Worm (Caenorhabditis elegans) whole organism, L4 larva: ENCODE data around the gene F54H12.8.

ENCODE experiments used
- ceh-32 ChIP-seq: sonication (generic microtip); optimal IDR thresholded peaks from 2 replicates; lab custom pipeline; 2016; ENCODE audit warnings: mild to moderate bottlenecking, missing genetic modification characterization, missing compliant biosample characterization; ENCODE audit not compliant: poor library complexity
- nhr-237 ChIP-seq: sonication (generic microtip); optimal IDR thresholded peaks from 2 replicates; lab custom pipeline; 2017; ENCODE audit warnings: missing biosample characterization, missing genetic modification characterization
- nhr-28 ChIP-seq: fragments of 150-350 bp; optimal IDR thresholded peaks from 2 replicates; lab custom pipeline; 2014; ENCODE audit warnings: missing biosample characterization, missing genetic modification characterization

DNA sequence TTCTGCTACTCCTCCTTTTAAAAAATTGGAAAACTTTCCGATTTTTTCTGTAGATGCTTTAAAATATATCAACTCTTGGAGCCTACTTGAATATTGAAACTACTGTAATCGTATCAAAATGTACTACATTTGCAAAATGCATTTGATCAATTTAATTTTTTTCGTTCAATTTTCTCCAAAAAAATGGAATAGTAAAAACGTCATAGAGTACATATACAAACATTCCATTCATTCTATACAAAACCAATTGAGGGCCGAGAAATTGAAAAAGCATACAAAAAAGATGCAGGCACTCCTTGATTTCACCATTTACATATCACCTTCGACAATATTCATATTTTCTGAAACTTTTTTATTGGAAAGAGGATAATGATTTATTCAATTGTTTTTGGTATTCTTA lies 35.1 kb upstream of the F54H12.8 start, which contains the start of gene C06G4.6:
- TF ChIP-seq nhr-28 (tag; lab: Kevin White, UChicago): no peak
- TF ChIP-seq ceh-32 (tag; lab: Kevin White, UChicago): no peak
- no peak for TF ChIP-seq nhr-237
